Fruit fly (Drosophila melanogaster): ENCODE data around the gene Nak.

DNA sequence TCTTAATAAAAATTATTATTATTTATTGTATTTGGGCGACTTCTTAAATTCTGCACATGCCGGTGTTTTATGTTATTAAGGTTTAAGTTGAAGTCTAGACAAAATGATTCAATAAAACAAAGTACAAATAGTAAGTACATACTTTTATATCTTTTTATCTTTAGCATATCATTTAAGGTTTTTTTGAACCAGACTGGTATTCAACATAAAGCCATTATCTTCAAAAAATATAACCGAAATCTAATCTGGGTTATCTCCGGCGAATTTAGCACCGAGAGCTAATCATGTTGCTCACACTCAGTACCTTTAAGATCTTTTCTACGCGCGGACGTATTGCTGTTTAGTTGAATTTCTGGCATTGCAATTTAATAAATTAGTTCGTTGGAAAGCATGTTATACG is 28.6 kb upstream of the Nak start, which contains the start of gene CG31792:
- TF ChIP-seq CG15710 (tag; optimal IDR thresholded peaks at IDR 0.05) (no peak), Pif1A (GFP tag; optimal IDR thresholded peaks at IDR 0.05) (no peak)
